Fruit fly (Drosophila melanogaster) whole organism, embryonic: ENCODE measurements around the gene CG4041.

ENCODE experiments used
- Atf3 ChIP-seq: fragments of 200-800 bp; sonication (Bioruptor generic); optimal IDR thresholded peaks from 3 replicates; lab custom pipeline; 2016; ENCODE audit warnings: missing biosample characterization, missing genetic modification characterization
- CG10209 ChIP-seq: fragments of 200-800 bp; sonication (Bioruptor generic); optimal IDR thresholded peaks from 3 replicates; lab custom pipeline; 2017; ENCODE audit warnings: missing biosample characterization, mild to moderate bottlenecking, missing genetic modification characterization, missing genetic modification reagents
- CG1024 ChIP-seq: fragments of 200-800 bp; sonication (Bioruptor generic); IDR thresholded peaks from 2 replicates; pipeline ENCODE4 v1.3.6; 2022; ENCODE audit warnings: missing biosample characterization, missing genetic modification characterization
- CG11456 ChIP-seq: fragments of 200-800 bp; sonication (Bioruptor generic); IDR thresholded peaks from 3 replicates; pipeline ENCODE4 v1.3.6; 2022; ENCODE audit warnings: missing biosample characterization, missing genetic modification characterization
- CG12155 ChIP-seq: fragments of 200-800 bp; sonication (Bioruptor generic); optimal IDR thresholded peaks from 3 replicates; lab custom pipeline; 2016; ENCODE audit warnings: missing biosample characterization, missing genetic modification characterization
- CG12236 ChIP-seq: fragments of 200-800 bp; sonication (Bioruptor generic); optimal IDR thresholded peaks from 2 replicates; lab custom pipeline; 2016; ENCODE audit warnings: missing biosample characterization, missing genetic modification characterization
- CG14710 ChIP-seq: fragments of 200-800 bp; sonication (Bioruptor generic); optimal IDR thresholded peaks from 3 replicates; lab custom pipeline; 2019; ENCODE audit warnings: missing biosample characterization, mild to moderate bottlenecking, missing genetic modification characterization, moderate library complexity
- CG15269 ChIP-seq: fragments of 200-800 bp; sonication (Bioruptor generic); optimal IDR thresholded peaks from 2 replicates; lab custom pipeline; 2018; ENCODE audit warnings: missing biosample characterization, mild to moderate bottlenecking, missing genetic modification characterization, moderate library complexity
- CG15514 ChIP-seq: fragments of 200-800 bp; sonication (Bioruptor generic); optimal IDR thresholded peaks from 3 replicates; lab custom pipeline; 2017; ENCODE audit warnings: missing biosample characterization, missing genetic modification characterization, mild to moderate bottlenecking, moderate library complexity, missing genetic modification reagents
- CG16863 ChIP-seq: fragments of 200-800 bp; sonication (Bioruptor generic); optimal IDR thresholded peaks from 3 replicates; lab custom pipeline; 2016; ENCODE audit warnings: missing biosample characterization, missing genetic modification characterization
- CG2120 ChIP-seq: fragments of 200-800 bp; sonication (Bioruptor generic); optimal IDR thresholded peaks from 3 replicates; lab custom pipeline; 2016; ENCODE audit warnings: missing biosample characterization, missing genetic modification characterization
- CG2875 ChIP-seq: fragments of 200-800 bp; sonication (Bioruptor generic); optimal IDR thresholded peaks from 2 replicates; lab custom pipeline; 2017; ENCODE audit warnings: missing biosample characterization, mild to moderate bottlenecking, missing genetic modification characterization, missing genetic modification reagents
- CG30020 ChIP-seq: fragments of 200-800 bp; optimal IDR thresholded peaks from 2 replicates; lab custom pipeline; 2019; ENCODE audit warnings: missing biosample characterization, mild to moderate bottlenecking, missing genetic modification characterization, moderate library complexity
- CG3065 ChIP-seq: fragments of 200-800 bp; sonication (Bioruptor generic); optimal IDR thresholded peaks from 2 replicates; lab custom pipeline; 2016; ENCODE audit warnings: missing biosample characterization, missing genetic modification characterization
- CG34224 ChIP-seq: fragments of 200-800 bp; sonication (Bioruptor generic); IDR thresholded peaks from 3 replicates; pipeline ENCODE4 v1.3.6; 2022; ENCODE audit warnings: missing biosample characterization, missing genetic modification characterization; ENCODE audit not compliant: partially characterized antibody
- CG34422 ChIP-seq: fragments of 200-800 bp; sonication (Bioruptor generic); IDR thresholded peaks from 3 replicates; pipeline ENCODE4 v1.3.6; 2022; ENCODE audit warnings: missing biosample characterization, missing genetic modification characterization
- CG3847 ChIP-seq: fragments of 200-800 bp; sonication (Bioruptor generic); IDR thresholded peaks from 2 replicates; pipeline ENCODE4 v1.3.6; 2022; ENCODE audit warnings: missing biosample characterization, missing genetic modification characterization
- CG3995 ChIP-seq: fragments of 200-800 bp; sonication (Bioruptor generic); optimal IDR thresholded peaks from 3 replicates; lab custom pipeline; 2016; ENCODE audit warnings: missing biosample characterization, missing genetic modification characterization
- CG4820 ChIP-seq: fragments of 200-800 bp; sonication (Bioruptor generic); optimal IDR thresholded peaks from 3 replicates; lab custom pipeline; 2016; ENCODE audit warnings: missing biosample characterization, missing genetic modification characterization
- CG7372 ChIP-seq: fragments of 200-800 bp; sonication (Bioruptor generic); IDR thresholded peaks from 2 replicates; pipeline ENCODE4 v1.3.6; 2022; ENCODE audit warnings: missing biosample characterization, missing genetic modification characterization
- CG7987 ChIP-seq: fragments of 200-800 bp; sonication (Bioruptor generic); optimal IDR thresholded peaks from 2 replicates; lab custom pipeline; 2018; ENCODE audit warnings: missing biosample characterization, mild to moderate bottlenecking, missing genetic modification characterization, moderate library complexity
- CG8290 ChIP-seq, 3 experiments: fragments of 200-800 bp; sonication (Bioruptor generic); optimal IDR thresholded peaks; 2 replicates each; lab custom pipeline; 2016 to 2019; ENCODE audit warnings: missing biosample characterization in 3 of 3, missing genetic modification characterization in 3 of 3, mild to moderate bottlenecking in 2 of 3, moderate library complexity in 1 of 3
- CG9437 ChIP-seq: fragments of 200-800 bp; sonication (Bioruptor generic); optimal IDR thresholded peaks from 2 replicates; lab custom pipeline; 2018; ENCODE audit warnings: missing biosample characterization, mild to moderate bottlenecking, missing genetic modification characterization
- Dip2 ChIP-seq: fragments of 200-800 bp; sonication (Bioruptor generic); IDR thresholded peaks from 2 replicates; pipeline ENCODE4 v1.3.6; 2022; ENCODE audit warnings: missing biosample characterization, missing genetic modification characterization
- Dll ChIP-seq: fragments of 200-800 bp; sonication (Bioruptor generic); IDR thresholded peaks from 4 replicates; pipeline ENCODE4 v1.3.6; 2022; ENCODE audit warnings: missing biosample characterization, missing genetic modification characterization; ENCODE audit not compliant: partially characterized antibody
- Drgx ChIP-seq: fragments of 200-800 bp; sonication (Bioruptor generic); IDR thresholded peaks from 2 replicates; pipeline ENCODE4 v1.3.6; 2022; ENCODE audit warnings: missing biosample characterization, missing genetic modification characterization
- HmgZ ChIP-seq: fragments of 200-800 bp; sonication (Bioruptor generic); optimal IDR thresholded peaks from 2 replicates; lab custom pipeline; 2018; ENCODE audit warnings: missing biosample characterization, mild to moderate bottlenecking, missing genetic modification characterization
- Hr39 ChIP-seq: fragments of >200 bp; optimal IDR thresholded peaks from 2 replicates; lab custom pipeline; 2017
- Hr78 ChIP-seq, 2 experiments: fragments of 200-800 bp in 1 of 2; fragments of >200 bp in 1 of 2; sonication (Bioruptor generic) in 1 of 2; optimal IDR thresholded peaks; 2 replicates each; lab custom pipeline; 2017 to 2019; ENCODE audit warnings: missing biosample characterization in 2 of 2, missing genetic modification characterization in 2 of 2, mild to moderate bottlenecking in 1 of 2, moderate library complexity in 1 of 2
- Mes4 ChIP-seq: fragments of 200-800 bp; sonication (Bioruptor generic); optimal IDR thresholded peaks from 2 replicates; lab custom pipeline; 2016; ENCODE audit warnings: missing biosample characterization, missing genetic modification characterization
- NC2β ChIP-seq: fragments of 200-800 bp; sonication (Bioruptor generic); optimal IDR thresholded peaks from 2 replicates; lab custom pipeline; 2016; ENCODE audit warnings: missing biosample characterization, missing genetic modification characterization
- Ravus ChIP-seq: fragments of 200-800 bp; sonication (Bioruptor generic); IDR thresholded peaks from 2 replicates; pipeline ENCODE4 v1.3.6; 2022; ENCODE audit warnings: missing biosample characterization, missing genetic modification characterization
- ci ChIP-seq: fragments of 200-800 bp; sonication (Bioruptor generic); IDR thresholded peaks from 3 replicates; pipeline ENCODE4 v1.3.6; 2022; ENCODE audit warnings: missing biosample characterization, missing genetic modification characterization
- croc ChIP-seq: fragments of 200-800 bp; sonication (Bioruptor generic); conservative IDR thresholded peaks from 3 replicates; pipeline ENCODE4 v1.3.6; 2022; ENCODE audit warnings: missing biosample characterization, missing genetic modification characterization
- crol ChIP-seq: fragments of 200-800 bp; sonication (Bioruptor generic); IDR thresholded peaks from 2 replicates; pipeline ENCODE4 v1.3.6; 2022; ENCODE audit warnings: missing biosample characterization, missing genetic modification characterization
- dan ChIP-seq: fragments of 200-800 bp; sonication (Bioruptor generic); IDR thresholded peaks from 2 replicates; pipeline ENCODE4 v1.3.6; 2022; ENCODE audit warnings: missing biosample characterization, missing genetic modification characterization
- dmrt11E ChIP-seq: fragments of 200-800 bp; sonication (Bioruptor generic); optimal IDR thresholded peaks from 3 replicates; lab custom pipeline; 2018; ENCODE audit warnings: missing biosample characterization, mild to moderate bottlenecking, missing genetic modification characterization, moderate library complexity
- exex ChIP-seq: fragments of 200-800 bp; sonication (Bioruptor generic); optimal IDR thresholded peaks from 4 replicates; lab custom pipeline; 2018; ENCODE audit warnings: missing biosample characterization, mild to moderate bottlenecking, missing genetic modification characterization, moderate library complexity
- fd102C ChIP-seq: fragments of 200-800 bp; sonication (Bioruptor generic); optimal IDR thresholded peaks from 2 replicates; lab custom pipeline; 2018; ENCODE audit warnings: missing biosample characterization, mild to moderate bottlenecking, missing genetic modification characterization, moderate library complexity
- gem ChIP-seq: fragments of 200-800 bp; sonication (Bioruptor generic); optimal IDR thresholded peaks from 2 replicates; lab custom pipeline; 2019; ENCODE audit warnings: missing biosample characterization, mild to moderate bottlenecking, missing genetic modification characterization, moderate library complexity
- insv ChIP-seq, 2 experiments: fragments of 200-800 bp; sonication (Bioruptor generic); optimal IDR thresholded peaks; 3 replicates each; lab custom pipeline; 2016 to 2018; ENCODE audit warnings: missing biosample characterization in 2 of 2, missing genetic modification characterization in 2 of 2
- pb ChIP-seq: fragments of 200-800 bp; sonication (Bioruptor generic); optimal IDR thresholded peaks from 3 replicates; lab custom pipeline; 2016; ENCODE audit warnings: missing biosample characterization, missing genetic modification characterization
- phol ChIP-seq: fragments of 200-800 bp; sonication (Bioruptor generic); optimal IDR thresholded peaks from 3 replicates; lab custom pipeline; 2018; ENCODE audit warnings: missing biosample characterization, mild to moderate bottlenecking, missing genetic modification characterization, moderate library complexity
- pum ChIP-seq: fragments of 200-800 bp; sonication (Bioruptor generic); optimal IDR thresholded peaks from 2 replicates; lab custom pipeline; 2016; ENCODE audit warnings: missing biosample characterization, missing genetic modification characterization
- slp2 ChIP-seq: fragments of 200-800 bp; sonication (Bioruptor generic); optimal IDR thresholded peaks from 2 replicates; lab custom pipeline; 2016; ENCODE audit warnings: missing biosample characterization, missing genetic modification characterization
- so ChIP-seq: fragments of 200-800 bp; sonication (Bioruptor generic); IDR thresholded peaks from 3 replicates; pipeline ENCODE4 v1.3.6; 2022; ENCODE audit warnings: missing biosample characterization, missing genetic modification characterization
- tgo ChIP-seq: fragments of 200-800 bp; sonication (Bioruptor generic); IDR thresholded peaks from 3 replicates; pipeline ENCODE4 v1.3.6; 2022; ENCODE audit warnings: missing biosample characterization, missing genetic modification characterization
- ttk ChIP-seq: fragments of 200-800 bp; sonication (Bioruptor generic); IDR thresholded peaks from 2 replicates; pipeline ENCODE4 v2.1.2; 2022; ENCODE audit warnings: missing biosample characterization, missing genetic modification characterization
- wdn ChIP-seq: fragments of 200-800 bp; sonication (Bioruptor generic); IDR thresholded peaks from 2 replicates; pipeline ENCODE4 v1.3.6; 2022; ENCODE audit warnings: missing biosample characterization, missing genetic modification characterization
- zen ChIP-seq: fragments of 200-800 bp; sonication (Bioruptor generic); optimal IDR thresholded peaks from 3 replicates; lab custom pipeline; 2018; ENCODE audit warnings: missing biosample characterization, mild to moderate bottlenecking, missing genetic modification characterization, moderate library complexity

The CG4041 gene

DNA sequence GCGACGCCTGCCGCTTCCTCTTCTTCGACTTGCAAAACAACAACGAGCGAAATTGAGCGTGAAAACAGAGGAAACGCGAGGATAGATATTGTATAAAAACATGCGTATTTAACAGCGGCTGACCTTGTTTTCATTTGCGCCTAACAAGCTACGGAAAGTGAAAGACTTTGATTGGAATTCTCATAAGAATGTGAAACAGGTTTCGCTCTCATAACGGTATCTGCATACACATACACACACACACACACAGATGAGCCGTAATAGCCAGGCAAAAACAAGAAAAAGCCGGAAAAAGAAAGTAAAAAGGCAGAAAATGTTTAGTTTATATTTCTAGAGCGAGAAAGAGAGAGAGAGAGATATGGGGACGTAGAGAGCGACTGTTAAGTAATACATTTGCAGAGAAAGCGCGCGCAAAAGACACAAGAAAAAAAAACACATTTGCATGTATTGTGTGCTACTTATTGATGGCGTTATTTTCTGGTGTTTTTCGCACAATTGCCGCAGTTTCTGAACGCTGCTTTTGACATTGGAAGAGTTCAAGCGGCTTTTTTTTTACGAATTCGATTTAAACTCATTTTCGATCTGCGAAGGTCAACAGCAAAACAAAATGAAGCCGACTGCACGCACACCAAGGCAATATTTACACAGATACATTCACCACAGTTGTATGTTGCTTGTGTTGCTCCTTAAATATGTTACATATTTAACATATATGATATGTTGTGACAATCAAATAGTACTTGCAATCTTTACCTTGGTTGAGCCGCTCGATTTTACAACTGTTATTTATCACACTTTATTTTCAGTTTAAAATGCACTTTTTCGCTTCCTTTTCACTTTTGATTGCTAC, 19.2 kb upstream of the CG4041 start (continued):
- no peak for TF ChIP-seq ttk (GFP tag; lab: Robert Waterston, UW)
- no peak for TF ChIP-seq CG16863
- TF ChIP-seq zen (tag; lab: Kevin White, UChicago) = no peak
- 0 out of 4 replicates have a peak, but pooled peaks have one; percentile 38 for TF ChIP-seq Dll
- TF ChIP-seq CG12236 (GFP tag; lab: Kevin White, UChicago) = no peak
- no peak for TF ChIP-seq CG7372 (GFP tag; lab: Robert Waterston, UW)
- TF ChIP-seq CG3995 (GFP tag; lab: Kevin White, UChicago) = peak; percentile 18
- no peak for TF ChIP-seq Dip2 (GFP tag; lab: Robert Waterston, UW)
- TF ChIP-seq CG8290 (GFP tag; optimal IDR thresholded peaks at IDR 0.05; lab: Kevin White, UChicago) = no peak
- no peak for TF ChIP-seq CG8290 (tag; optimal IDR thresholded peaks at IDR 0.05; lab: Kevin White, UChicago)
- TF ChIP-seq CG34422 = peak; percentile 24; the same call in 1 of the 3 replicates
- no peak for TF ChIP-seq fd102C (GFP tag; lab: Kevin White, UChicago)
- TF ChIP-seq CG30020 = no peak
- TF ChIP-seq gem = no peak
- TF ChIP-seq croc (GFP tag; lab: Robert Waterston, UW) = no peak
- no peak for TF ChIP-seq CG3847 (GFP tag; lab: Robert Waterston, UW)
- no peak for TF ChIP-seq CG15269
- TF ChIP-seq CG4820 (GFP tag; lab: Kevin White, UChicago) = no peak
- TF ChIP-seq Ravus (GFP tag; lab: Robert Waterston, UW) = no peak
- TF ChIP-seq CG10209 (GFP tag; lab: Kevin White, UChicago) = no peak
- TF ChIP-seq CG2875 (GFP tag; lab: Kevin White, UChicago) = no peak
- TF ChIP-seq ci (GFP tag; lab: Robert Waterston, UW) = no peak
- TF ChIP-seq CG34224 = no peak
- TF ChIP-seq CG14710 (tag; lab: Kevin White, UChicago) = no peak
- TF ChIP-seq pum (GFP tag; lab: Kevin White, UChicago) = no peak
- TF ChIP-seq CG1024 (GFP tag; lab: Robert Waterston, UW) = no peak
- TF ChIP-seq slp2 (GFP tag; lab: Kevin White, UChicago) = no peak
- TF ChIP-seq dmrt11E (tag; lab: Kevin White, UChicago) = no peak
- TF ChIP-seq so (GFP tag; lab: Robert Waterston, UW) = no peak
- TF ChIP-seq tgo (GFP tag; lab: Robert Waterston, UW) = no peak
- TF ChIP-seq CG7987 = no peak
- no peak for TF ChIP-seq Drgx (GFP tag; lab: Robert Waterston, UW)
- no peak for TF ChIP-seq Mes4 (GFP tag; lab: Kevin White, UChicago)
- no peak for TF ChIP-seq Atf3 (GFP tag; lab: Kevin White, UChicago)
- TF ChIP-seq Hr39 = no peak
- peak in 1 of 2 experiments; percentile 58 for TF ChIP-seq insv (GFP tag; optimal IDR thresholded peaks at IDR 0.05; lab: Kevin White, UChicago)
- no peak for TF ChIP-seq CG2120 (GFP tag; lab: Kevin White, UChicago)
- no peak for TF ChIP-seq CG11456 (GFP tag; lab: Robert Waterston, UW)
- TF ChIP-seq exex (tag; lab: Kevin White, UChicago) = no peak
- no peak for TF ChIP-seq CG9437 (GFP tag; lab: Kevin White, UChicago)
- no peak for TF ChIP-seq wdn
- TF ChIP-seq CG15514 (GFP tag; lab: Kevin White, UChicago) = no peak
- no peak for TF ChIP-seq crol (GFP tag; lab: Robert Waterston, UW)
- no peak for TF ChIP-seq NC2β (GFP tag; lab: Kevin White, UChicago)
- peak; percentile 16 for TF ChIP-seq phol
- no peak for TF ChIP-seq pb (GFP tag; lab: Kevin White, UChicago)
- TF ChIP-seq dan (GFP tag; lab: Robert Waterston, UW) = no peak
- no peak for TF ChIP-seq HmgZ (tag; lab: Kevin White, UChicago)
- no peak for TF ChIP-seq CG12155 (GFP tag; lab: Kevin White, UChicago)
- TF ChIP-seq CG3065 (GFP tag; lab: Kevin White, UChicago) = no peak
- TF ChIP-seq Hr78 (GFP tag; optimal IDR thresholded peaks at IDR 0.05; lab: Kevin White, UChicago) = no peak
